Fruit fly (Drosophila melanogaster): ENCODE measurements around the gene CG12985.

The CG12985 gene

DNA sequence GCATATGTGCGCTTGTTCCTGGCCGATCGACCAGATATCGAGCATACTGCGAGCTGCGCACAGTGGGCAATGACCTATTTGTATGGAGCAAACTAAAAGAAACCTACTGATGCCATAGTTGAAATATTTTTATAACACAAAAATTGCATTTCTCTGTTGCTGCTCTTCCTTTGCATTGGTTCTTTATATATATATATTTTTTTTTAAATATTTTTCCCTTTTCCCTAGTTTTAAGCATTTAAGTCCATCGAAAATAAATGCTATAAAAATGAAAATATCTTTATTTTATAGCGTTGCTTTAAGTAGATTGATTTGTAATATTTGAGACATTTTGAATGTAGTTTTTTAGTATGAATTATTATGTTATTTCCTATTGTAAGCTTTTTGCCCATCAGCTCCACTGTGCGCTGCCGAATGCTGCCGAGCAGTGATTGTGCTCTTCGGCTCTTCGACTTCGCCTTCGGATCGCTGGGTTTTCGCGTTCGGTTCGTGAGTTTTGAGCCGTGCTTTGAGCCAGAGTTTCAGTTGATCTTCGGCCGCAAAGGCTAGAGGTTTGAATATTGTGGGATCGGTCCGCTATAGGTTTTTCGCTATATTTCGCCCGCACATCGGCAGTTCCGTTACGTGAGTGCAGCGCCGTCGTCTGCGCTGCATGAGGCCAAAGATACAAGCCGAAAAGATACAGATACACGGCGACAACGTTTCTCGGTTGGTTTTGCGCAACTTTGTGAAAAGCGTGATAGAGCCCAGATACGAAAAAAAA is 27.6 kb downstream of the CG12985 start, which contains the start of gene CG6847 (continued):
- peak; percentile 32 for TF ChIP-seq CG10669 (GFP tag; optimal IDR thresholded peaks at IDR 0.05)
- TF ChIP-seq CG16779 (tag; optimal IDR thresholded peaks at IDR 0.05): peak; percentile 45
- TF ChIP-seq spab (GFP tag; optimal IDR thresholded peaks at IDR 0.05): peak; percentile 54
- TF ChIP-seq Smox (GFP tag; optimal IDR thresholded peaks at IDR 0.05): peak; percentile 59
- TF ChIP-seq CG3032 (tag; optimal IDR thresholded peaks at IDR 0.05): peak; percentile 58
- peak; percentile 85 for TF ChIP-seq achi (GFP tag; optimal IDR thresholded peaks at IDR 0.05)
- no peak for TF ChIP-seq Eip93F (GFP tag; optimal IDR thresholded peaks at IDR 0.05)
- TF ChIP-seq CG6276 (GFP tag; optimal IDR thresholded peaks at IDR 0.05): peak; percentile 80
- TF ChIP-seq Blimp-1 (GFP tag; optimal IDR thresholded peaks at IDR 0.05): no peak
- no peak for TF ChIP-seq CG7368 (GFP tag; optimal IDR thresholded peaks at IDR 0.05)
- TF ChIP-seq svp (GFP tag): peak; percentile 92
- peak in 1 of 2 experiments; percentile 81 for TF ChIP-seq salr (GFP tag; optimal IDR thresholded peaks at IDR 0.05)
- no peak for TF ChIP-seq Hr38 (GFP tag; optimal IDR thresholded peaks at IDR 0.05)
- peak; percentile 76 for TF ChIP-seq Hr4 (GFP tag; optimal IDR thresholded peaks at IDR 0.05)
- peak; percentile 81 for TF ChIP-seq CG8119 (GFP tag; IDR thresholded peaks at IDR 0.05)
- peak; percentile 65 for TF ChIP-seq Lpt (GFP tag; optimal IDR thresholded peaks at IDR 0.05)

DNA sequence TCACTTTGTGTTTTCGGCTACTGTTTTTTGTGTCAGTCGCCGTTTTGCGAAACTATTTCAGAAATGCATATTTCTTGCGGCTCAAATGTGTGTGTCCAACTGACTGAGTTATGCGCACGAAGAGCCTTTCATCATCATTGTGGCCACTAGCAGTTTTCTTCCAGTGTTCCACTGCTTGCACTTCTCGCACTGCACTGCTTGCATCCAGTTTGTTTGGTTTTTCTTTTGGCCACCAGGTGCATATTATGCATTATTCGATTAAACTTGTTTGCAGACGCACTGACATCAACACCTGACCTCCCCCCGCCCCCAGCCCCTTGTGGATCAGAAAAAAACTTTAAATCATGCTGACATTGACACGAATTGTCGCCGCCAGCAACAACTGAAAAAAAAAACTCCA is 29.0 kb downstream of the CG12985 start:
- TF ChIP-seq eg (GFP tag; IDR thresholded peaks at IDR 0.05): peak; percentile 26; the same call in 1 of the 3 replicates
- peak; percentile 48 for TF ChIP-seq Eip78C (GFP tag)
- no peak for TF ChIP-seq CG6792 (GFP tag; optimal IDR thresholded peaks at IDR 0.05)

DNA sequence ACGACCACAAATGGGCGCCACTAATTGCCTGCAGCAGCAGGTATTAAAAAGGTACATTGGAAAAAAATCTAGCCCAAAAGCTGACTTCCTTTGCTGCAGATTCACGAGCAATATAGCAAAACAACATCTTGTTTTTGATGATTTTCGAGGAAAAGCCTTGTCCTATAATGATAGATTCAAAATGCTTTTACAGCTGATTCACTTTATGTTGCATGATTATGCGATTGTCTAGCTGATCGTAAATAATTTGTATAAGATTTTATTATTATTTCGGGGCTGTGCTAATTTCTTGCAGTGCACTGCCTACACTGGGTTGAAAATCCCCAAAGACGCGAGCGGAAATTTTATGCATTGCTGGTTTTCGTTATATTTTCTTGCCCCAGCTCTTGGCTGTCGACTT is 31.0 kb downstream of the CG12985 start:
- TF ChIP-seq Smox (GFP tag; optimal IDR thresholded peaks at IDR 0.05): peak; percentile 12
- no peak for TF ChIP-seq CG34406 (GFP tag; optimal IDR thresholded peaks at IDR 0.05)
- peak; percentile 30 for TF ChIP-seq dac (GFP tag; optimal IDR thresholded peaks at IDR 0.05)
- no peak for TF ChIP-seq Hr38 (GFP tag; optimal IDR thresholded peaks at IDR 0.05)
- peak; percentile 12 for TF ChIP-seq net (GFP tag; optimal IDR thresholded peaks at IDR 0.05)
- TF ChIP-seq CG10631 (GFP tag; optimal IDR thresholded peaks at IDR 0.05): peak; percentile 23
- TF ChIP-seq Sox14 (GFP tag; optimal IDR thresholded peaks at IDR 0.05): peak; percentile 7
- TF ChIP-seq CG15336 (GFP tag; IDR thresholded peaks at IDR 0.05): peak; percentile 70
- 0 out of 2 replicates have a peak, but pooled peaks have one; percentile 17 for TF ChIP-seq CG11294 (GFP tag; IDR thresholded peaks at IDR 0.05)
- peak; percentile 43 for TF ChIP-seq OdsH (GFP tag; optimal IDR thresholded peaks at IDR 0.05)
- peak; percentile 51; the same call in 2 of the 3 replicates for TF ChIP-seq eg (GFP tag; IDR thresholded peaks at IDR 0.05)
- TF ChIP-seq fd85E (GFP tag; optimal IDR thresholded peaks at IDR 0.05): no peak
- peak; percentile 22 for TF ChIP-seq Sox102F (GFP tag; optimal IDR thresholded peaks at IDR 0.05)
- peak; percentile 39 for TF ChIP-seq CG3919 (GFP tag; optimal IDR thresholded peaks at IDR 0.05)
- TF ChIP-seq CG6163 (GFP tag; IDR thresholded peaks at IDR 0.05): peak; percentile 47; the same call in 1 of the 3 replicates
- peak; percentile 57; the same call in 2 of the 3 replicates for TF ChIP-seq CG8119 (GFP tag; IDR thresholded peaks at IDR 0.05)
- TF ChIP-seq CG32006 (GFP tag; optimal IDR thresholded peaks at IDR 0.05): peak; percentile 67
- TF ChIP-seq Ets21C (GFP tag; optimal IDR thresholded peaks at IDR 0.05): no peak
- no peak for TF ChIP-seq spab (GFP tag; optimal IDR thresholded peaks at IDR 0.05)
- peak; percentile 33 for TF ChIP-seq CG6792 (GFP tag; optimal IDR thresholded peaks at IDR 0.05)
- no peak for TF ChIP-seq CG1621 (tag; optimal IDR thresholded peaks at IDR 0.05)
- no peak for TF ChIP-seq fd59A (GFP tag; optimal IDR thresholded peaks at IDR 0.05)
- TF ChIP-seq CG8319 (GFP tag; optimal IDR thresholded peaks at IDR 0.05): no peak
- TF ChIP-seq acj6 (GFP tag; optimal IDR thresholded peaks at IDR 0.05): peak; percentile 45
- TF ChIP-seq CG16779 (tag; optimal IDR thresholded peaks at IDR 0.05): no peak
- no peak for TF ChIP-seq Blimp-1 (GFP tag; optimal IDR thresholded peaks at IDR 0.05)
- peak; percentile 5 for TF ChIP-seq achi (GFP tag; optimal IDR thresholded peaks at IDR 0.05)
- peak; percentile 41 for TF ChIP-seq Lpt (GFP tag; optimal IDR thresholded peaks at IDR 0.05)
- TF ChIP-seq Eip93F (GFP tag; optimal IDR thresholded peaks at IDR 0.05): no peak
- no peak for TF ChIP-seq CG11902 (GFP tag; optimal IDR thresholded peaks at IDR 0.05)
- no peak for TF ChIP-seq lz (GFP tag; optimal IDR thresholded peaks at IDR 0.05)
- TF ChIP-seq CG6808 (GFP tag; optimal IDR thresholded peaks at IDR 0.05): no peak
- peak; percentile 5 for TF ChIP-seq CG3032 (tag; optimal IDR thresholded peaks at IDR 0.05)
- TF ChIP-seq Sox15 (GFP tag; optimal IDR thresholded peaks at IDR 0.05): no peak
- peak; percentile 40 for TF ChIP-seq CG4318 (GFP tag; optimal IDR thresholded peaks at IDR 0.05)
- TF ChIP-seq Met (GFP tag; optimal IDR thresholded peaks at IDR 0.05): peak; percentile 45
- peak; percentile 60 for TF ChIP-seq svp (GFP tag)
- peak; percentile 68 for TF ChIP-seq CG6276 (GFP tag; optimal IDR thresholded peaks at IDR 0.05)
- peak; percentile 2 for TF ChIP-seq CG31627 (GFP tag; optimal IDR thresholded peaks at IDR 0.05)
- peak; percentile 32 for TF ChIP-seq topi (GFP tag; optimal IDR thresholded peaks at IDR 0.05)
